Fruit fly (Drosophila melanogaster) whole organism, wandering third instar larva: ENCODE data around the gene CG3635.

ENCODE experiments used
- CG32264 ChIP-seq: fragments of 200-800 bp; sonication (Bioruptor generic); optimal IDR thresholded peaks from 2 replicates; lab custom pipeline; 2016; ENCODE audit warnings: missing biosample characterization, missing genetic modification characterization
- CG9705 ChIP-seq: fragments of 200-800 bp; sonication (Bioruptor generic); optimal IDR thresholded peaks from 2 replicates; lab custom pipeline; 2018; ENCODE audit warnings: missing biosample characterization, mild to moderate bottlenecking, missing genetic modification characterization
- Dfd ChIP-seq: fragments of >200 bp; optimal IDR thresholded peaks from 2 replicates; lab custom pipeline; 2017; ENCODE audit warnings: missing biosample characterization, missing genetic modification characterization
- Dif ChIP-seq: fragments of 200-275, 200-300 bp; sonication (Bioruptor generic); optimal IDR thresholded peaks from 2 replicates; lab custom pipeline; 2018; ENCODE audit warnings: missing biosample characterization, missing genetic modification characterization; ENCODE audit not compliant: partially characterized antibody
- Hr83 ChIP-seq: fragments of 200-300 bp; sonication (Bioruptor generic); optimal IDR thresholded peaks from 2 replicates; lab custom pipeline; 2016; ENCODE audit warnings: missing biosample characterization, mild to moderate bottlenecking, missing genetic modification characterization, moderate library complexity; ENCODE audit not compliant: poor library complexity, severe bottlenecking
- Jra ChIP-seq: sonication (Bioruptor generic); optimal IDR thresholded peaks from 2 replicates; lab custom pipeline; 2016; ENCODE audit warnings: missing biosample characterization, missing genetic modification characterization
- N ChIP-seq: fragments of >200 bp; optimal IDR thresholded peaks from 2 replicates; lab custom pipeline; 2018; ENCODE audit warnings: missing biosample characterization, missing external identifiers, missing genetic modification characterization
- OdsH ChIP-seq: fragments of 200-800 bp; sonication (Bioruptor generic); optimal IDR thresholded peaks from 2 replicates; lab custom pipeline; 2016; ENCODE audit warnings: missing biosample characterization, mild to moderate bottlenecking, missing genetic modification characterization
- brk ChIP-seq: fragments of 200-800 bp; sonication (Bioruptor generic); optimal IDR thresholded peaks from 2 replicates; lab custom pipeline; 2016; ENCODE audit warnings: missing biosample characterization, mild to moderate bottlenecking, missing genetic modification characterization
- lola ChIP-seq: fragments of >200 bp; optimal IDR thresholded peaks from 2 replicates; lab custom pipeline; 2017; ENCODE audit warnings: missing biosample characterization, missing genetic modification characterization
- pan ChIP-seq: fragments of >200 bp; optimal IDR thresholded peaks from 2 replicates; lab custom pipeline; 2017
- psq ChIP-seq: fragments of 200-800 bp; sonication (Bioruptor generic); optimal IDR thresholded peaks from 3 replicates; lab custom pipeline; 2017; ENCODE audit warnings: missing biosample characterization, mild to moderate bottlenecking, missing genetic modification characterization, moderate library complexity
- sage ChIP-seq: fragments of 200-800 bp; sonication (Bioruptor generic); optimal IDR thresholded peaks from 2 replicates; lab custom pipeline; 2016; ENCODE audit warnings: missing biosample characterization, mild to moderate bottlenecking, missing genetic modification characterization
- usp ChIP-seq: fragments of >200 bp; optimal IDR thresholded peaks from 2 replicates; lab custom pipeline; 2017; ENCODE audit warnings: missing biosample characterization, missing genetic modification characterization

dm6 chr2L:22163302-22163701, 11.9 kb upstream of the CG3635 start:
- TF ChIP-seq pan, result no peak
- TF ChIP-seq Dfd (GFP tag; lab: Kevin White, UChicago), result peak; percentile 90
- no peak for TF ChIP-seq usp (GFP tag; lab: Kevin White, UChicago)
- no peak for TF ChIP-seq N (GFP tag; lab: Kevin White, UChicago)
- TF ChIP-seq brk (GFP tag; lab: Kevin White, UChicago), result no peak
- no peak for TF ChIP-seq CG32264
- TF ChIP-seq psq, result no peak
- TF ChIP-seq Dif (GFP tag; lab: Kevin White, UChicago), result no peak
- no peak for TF ChIP-seq Jra
- TF ChIP-seq lola (GFP tag; lab: Kevin White, UChicago), result no peak
- TF ChIP-seq CG9705 (GFP tag; lab: Kevin White, UChicago), result no peak
- no peak for TF ChIP-seq OdsH (GFP tag; lab: Kevin White, UChicago)
- no peak for TF ChIP-seq sage (GFP tag; lab: Kevin White, UChicago)
- TF ChIP-seq Hr83 (GFP tag; lab: Kevin White, UChicago), result no peak
